Worm (Caenorhabditis elegans) whole organism, midembryonic: ENCODE results near the gene D2023.6.

ENCODE experiments used
- flt-1 ChIP-seq: fragments of 200-800 bp; sonication (Bioruptor generic); IDR thresholded peaks from 2 replicates; pipeline ENCODE4 v1.3.6; 2022; ENCODE audit warnings: missing genetic modification characterization, missing compliant biosample characterization
- ref-1 ChIP-seq: fragments of 200-800 bp; sonication (Bioruptor generic); conservative IDR thresholded peaks from 2 replicates; pipeline ENCODE4 v1.3.6; 2022; ENCODE audit warnings: missing genetic modification reagents, missing genetic modification characterization, missing compliant biosample characterization

DNA sequence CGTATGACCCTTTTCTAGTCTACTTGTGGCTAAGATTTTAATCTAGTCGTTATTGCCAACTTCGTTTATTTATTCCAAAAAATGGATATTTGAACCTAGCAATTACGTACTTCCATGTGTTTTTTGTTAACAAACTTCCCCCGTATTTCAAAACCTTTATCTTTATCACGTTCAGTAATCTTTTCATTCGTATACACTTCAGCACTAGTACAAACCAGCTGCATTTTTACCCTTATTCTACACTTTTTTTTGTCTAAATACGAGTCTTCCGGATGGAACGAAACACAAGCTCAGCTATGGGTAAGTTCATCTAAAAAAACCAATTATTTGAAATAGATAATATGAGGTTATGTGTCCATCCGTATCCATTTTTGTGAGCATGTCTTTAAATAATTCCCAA, 37.7 kb upstream of the D2023.6 start, which contains the start of gene D2023.1:
- no peak for TF ChIP-seq ref-1
- TF ChIP-seq flt-1 (GFP tag; lab: Robert Waterston, UW): no peak
